Fruit fly (Drosophila melanogaster) whole organism, adult: ENCODE results near the gene eca.
A peak's percentile ranks its signal among the peaks of the same experiment; 100 is the strongest.

Source experiments
- CG11617 ChIP-seq: fragments of 200-800 bp; sonication (Bioruptor generic); optimal IDR thresholded peaks from 2 replicates; lab custom pipeline; 2017; ENCODE audit warnings: mild to moderate bottlenecking, missing biosample characterization, missing genetic modification reagents, missing genetic modification characterization
- CG12768 ChIP-seq: fragments of 200-800 bp; sonication (Bioruptor generic); optimal IDR thresholded peaks from 2 replicates; lab custom pipeline; 2017; ENCODE audit warnings: missing biosample characterization, missing genetic modification characterization, mild to moderate bottlenecking, moderate library complexity, missing genetic modification reagents
- CG14711 ChIP-seq: fragments of 200-800 bp; sonication (Bioruptor generic); optimal IDR thresholded peaks from 2 replicates; lab custom pipeline; 2018; ENCODE audit warnings: missing biosample characterization, mild to moderate bottlenecking, missing genetic modification characterization, moderate library complexity
- CG1620 ChIP-seq: fragments of 200-800 bp; sonication (Bioruptor generic); optimal IDR thresholded peaks from 2 replicates; lab custom pipeline; 2016; ENCODE audit warnings: missing biosample characterization, missing genetic modification characterization
- CG33017 ChIP-seq: fragments of 200-800 bp; sonication (Bioruptor generic); optimal IDR thresholded peaks from 2 replicates; lab custom pipeline; 2018; ENCODE audit warnings: missing biosample characterization, mild to moderate bottlenecking, missing genetic modification characterization, moderate library complexity
- CG5204 ChIP-seq: fragments of 200-800 bp; sonication (Bioruptor generic); optimal IDR thresholded peaks from 2 replicates; lab custom pipeline; 2016; ENCODE audit warnings: missing biosample characterization, missing genetic modification characterization
- CG7045 ChIP-seq: fragments of 200-800 bp; sonication (Bioruptor generic); optimal IDR thresholded peaks from 2 replicates; lab custom pipeline; 2017; ENCODE audit warnings: missing biosample characterization, mild to moderate bottlenecking, missing genetic modification characterization
- CG7101 ChIP-seq: fragments of 200-800 bp; sonication (Bioruptor generic); optimal IDR thresholded peaks from 2 replicates; lab custom pipeline; 2018; ENCODE audit warnings: missing biosample characterization, mild to moderate bottlenecking, missing genetic modification characterization, moderate library complexity
- Clk ChIP-seq: fragments of 200-800 bp; sonication (Bioruptor generic); optimal IDR thresholded peaks from 2 replicates; lab custom pipeline; 2017; ENCODE audit warnings: missing biosample characterization, missing genetic modification characterization
- Crg-1 ChIP-seq: fragments of 200-800 bp; sonication (Bioruptor generic); optimal IDR thresholded peaks from 2 replicates; lab custom pipeline; 2016; ENCODE audit warnings: missing biosample characterization, missing genetic modification characterization
- Hr96 ChIP-seq: fragments of 200-800 bp; sonication (Bioruptor generic); optimal IDR thresholded peaks from 2 replicates; lab custom pipeline; 2016; ENCODE audit warnings: missing biosample characterization, missing genetic modification characterization
- Mnt ChIP-seq: fragments of 200-800 bp; sonication (Bioruptor generic); optimal IDR thresholded peaks from 2 replicates; lab custom pipeline; 2016; ENCODE audit warnings: missing biosample characterization, mild to moderate bottlenecking, missing genetic modification characterization
- bab1 ChIP-seq: fragments of 200-800 bp; sonication (Bioruptor generic); optimal IDR thresholded peaks from 3 replicates; lab custom pipeline; 2019; ENCODE audit warnings: missing biosample characterization, mild to moderate bottlenecking, missing genetic modification characterization, moderate library complexity
- cic ChIP-seq: fragments of 200-800 bp; sonication (Bioruptor generic); optimal IDR thresholded peaks from 2 replicates; lab custom pipeline; 2017; ENCODE audit warnings: missing biosample characterization, mild to moderate bottlenecking, missing genetic modification characterization, moderate library complexity
- cnc ChIP-seq, 2 experiments: fragments of >200 bp; optimal IDR thresholded peaks; 2 replicates each; lab custom pipeline; 2017
- kay ChIP-seq: fragments of 200-800 bp; sonication (Bioruptor generic); peaks from one replicate; lab custom pipeline; 2016; ENCODE audit warnings: missing biosample characterization, missing genetic modification characterization, borderline replicate concordance
- ovo ChIP-seq: fragments of 200-800 bp; sonication (Bioruptor generic); optimal IDR thresholded peaks from 2 replicates; lab custom pipeline; 2016; ENCODE audit warnings: missing biosample characterization, missing genetic modification characterization
- pad ChIP-seq: fragments of 200-800 bp; sonication (Bioruptor generic); optimal IDR thresholded peaks from 3 replicates; lab custom pipeline; 2017; ENCODE audit warnings: missing biosample characterization, missing genetic modification characterization, mild to moderate bottlenecking, moderate library complexity, missing genetic modification reagents
- tj ChIP-seq: fragments of 200-800 bp; sonication (Bioruptor generic); optimal IDR thresholded peaks from 3 replicates; lab custom pipeline; 2017; ENCODE audit warnings: missing biosample characterization, mild to moderate bottlenecking, missing genetic modification characterization, moderate library complexity
- toe ChIP-seq: fragments of 200-800 bp; sonication (Bioruptor generic); optimal IDR thresholded peaks from 2 replicates; lab custom pipeline; 2016; ENCODE audit warnings: missing biosample characterization, missing genetic modification characterization

eca gene

DNA sequence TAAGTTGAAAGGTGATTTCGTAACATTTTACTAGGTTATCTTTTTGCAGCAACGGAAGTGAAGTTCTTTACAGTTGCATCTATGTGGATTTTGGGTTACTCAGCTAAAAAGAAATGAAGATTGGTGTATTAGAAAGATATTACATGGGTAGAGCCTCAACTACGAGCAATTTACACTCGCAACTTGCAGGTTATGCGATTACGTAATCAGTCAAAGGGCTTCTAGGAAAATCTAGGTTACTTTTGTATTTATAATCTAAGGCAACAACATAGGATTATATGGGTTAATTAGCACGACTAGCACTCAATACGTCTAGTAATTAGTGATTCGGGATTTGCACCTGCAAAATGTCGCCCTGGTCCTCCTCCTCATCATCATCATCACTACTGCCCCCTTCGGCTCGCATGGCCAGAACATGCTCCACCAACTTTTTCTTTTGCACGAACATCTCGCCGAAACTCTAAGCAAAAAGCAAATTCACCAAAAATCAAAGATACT lies 11.0 kb downstream of the eca start, which contains the start of gene Dhc1:
Dhc1 (minus strand) TSS at position 448 of the 498 bp plus-strand sequence.
- TF ChIP-seq ovo (GFP tag; lab: Kevin White, UChicago) = no peak
- TF ChIP-seq cic = no peak
- TF ChIP-seq CG33017 (tag; lab: Kevin White, UChicago) = no peak
- TF ChIP-seq CG7101 = no peak
- no peak for TF ChIP-seq kay
- no peak for TF ChIP-seq CG12768
- no peak for TF ChIP-seq pad (GFP tag; lab: Kevin White, UChicago)
- TF ChIP-seq CG1620 (GFP tag; lab: Kevin White, UChicago) = no peak
- no peak for TF ChIP-seq Clk (GFP tag; lab: Kevin White, UChicago)
- TF ChIP-seq CG5204 (GFP tag; lab: Kevin White, UChicago) = no peak
- TF ChIP-seq toe (GFP tag; lab: Kevin White, UChicago) = no peak
- no peak for TF ChIP-seq cnc (optimal IDR thresholded peaks at IDR 0.05; lab: Kevin White, UChicago)
- TF ChIP-seq bab1 (GFP tag; lab: Kevin White, UChicago) = no peak
- no peak for TF ChIP-seq CG11617 (GFP tag; lab: Kevin White, UChicago)
- no peak for TF ChIP-seq Mnt (GFP tag; lab: Kevin White, UChicago)
- no peak for TF ChIP-seq Crg-1 (GFP tag; lab: Kevin White, UChicago)
- TF ChIP-seq tj (GFP tag; lab: Kevin White, UChicago) = no peak
- no peak for TF ChIP-seq CG14711 (tag; lab: Kevin White, UChicago)
- TF ChIP-seq CG7045 (GFP tag; lab: Kevin White, UChicago) = no peak

DNA sequence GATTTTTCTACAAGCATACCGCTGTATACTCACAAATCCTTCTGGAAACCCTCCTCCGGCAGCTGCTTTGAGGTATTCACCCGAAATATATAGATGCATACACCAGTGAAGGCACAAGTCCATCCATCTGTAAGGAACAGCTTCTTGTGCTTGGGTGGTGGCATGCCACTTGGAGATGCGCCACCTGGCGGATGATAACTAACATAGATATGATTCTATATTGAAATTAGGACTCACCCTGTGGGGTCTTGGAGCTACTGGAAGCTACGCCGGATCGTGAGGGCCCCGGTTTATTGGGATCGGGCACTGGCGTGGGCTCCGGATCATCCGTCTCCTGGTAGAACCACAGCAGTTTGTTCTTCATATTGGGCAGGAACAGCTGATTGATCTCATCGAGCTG lies 12.1 kb downstream of the eca start:
- TF ChIP-seq CG1620 (GFP tag; lab: Kevin White, UChicago) = no peak
- TF ChIP-seq CG7045 (GFP tag; lab: Kevin White, UChicago) = no peak

DNA sequence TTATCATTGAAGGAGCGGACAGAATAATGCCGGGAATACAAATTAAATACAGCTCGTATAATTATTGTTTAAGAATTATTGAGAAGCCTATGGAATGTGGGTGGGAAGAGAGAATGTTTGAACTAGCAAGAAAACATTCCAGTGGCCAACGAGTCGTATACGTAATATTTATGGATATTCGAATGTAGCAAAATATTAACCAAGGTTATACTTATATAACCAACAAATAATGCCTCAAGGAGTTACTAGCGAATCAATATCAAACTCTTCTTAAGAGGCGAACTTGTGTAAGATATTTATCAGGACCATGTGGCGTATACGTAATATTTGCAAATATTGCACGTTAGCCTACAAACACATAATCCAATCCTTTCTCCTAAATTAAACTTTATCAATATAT lies 19.9 kb downstream of the eca start:
- TF ChIP-seq CG5204 (GFP tag; lab: Kevin White, UChicago) (no peak), CG11617 (GFP tag; lab: Kevin White, UChicago) (no peak), toe (GFP tag; lab: Kevin White, UChicago) (no peak), Hr96 (no peak), CG33017 (tag; lab: Kevin White, UChicago) (no peak), CG12768 (no peak), cnc (optimal IDR thresholded peaks at IDR 0.05; lab: Kevin White, UChicago) (no peak), CG7045 (GFP tag; lab: Kevin White, UChicago) (no peak), kay (no peak), bab1 (GFP tag; lab: Kevin White, UChicago) (no peak), cic (no peak), Crg-1 (GFP tag; lab: Kevin White, UChicago) (no peak), CG14711 (tag; lab: Kevin White, UChicago) (no peak), Mnt (GFP tag; lab: Kevin White, UChicago) (no peak)

DNA sequence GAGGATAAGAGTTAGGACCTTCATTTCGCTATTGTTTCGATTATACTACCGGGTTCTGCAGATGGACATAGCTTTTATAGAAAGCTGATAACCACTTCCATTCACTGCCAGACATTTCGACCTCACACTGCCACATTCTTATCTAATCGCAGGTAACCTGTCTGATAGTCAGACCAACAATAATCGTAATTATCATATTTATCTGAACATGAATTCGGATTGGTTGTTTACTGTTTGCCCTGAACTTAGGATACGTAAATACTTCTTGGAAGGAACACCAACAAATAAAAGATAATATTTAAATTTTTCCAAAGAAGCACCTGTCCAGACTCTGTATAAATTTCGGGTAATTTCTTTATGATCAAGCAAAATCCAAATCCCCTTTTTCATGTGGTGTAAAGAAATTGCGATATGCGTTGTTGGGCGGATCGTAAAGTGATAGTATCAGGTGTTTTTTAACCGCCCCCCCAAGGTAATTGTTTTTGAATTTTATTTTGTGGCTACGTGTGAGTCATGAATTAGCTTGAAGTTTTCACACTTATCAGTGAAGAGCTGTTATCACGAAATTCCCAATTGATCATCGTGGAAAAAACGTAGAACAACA lies 39.1 kb downstream of the eca start, which contains the start of gene Fst:
Fst (minus strand) TSS at position 51 of the 604 bp plus-strand sequence.
- TF ChIP-seq bab1 (GFP tag; lab: Kevin White, UChicago) (no peak), CG33017 (tag; lab: Kevin White, UChicago) (no peak), CG11617 (GFP tag; lab: Kevin White, UChicago) (no peak), cnc (optimal IDR thresholded peaks at IDR 0.05; lab: Kevin White, UChicago) (no peak), CG5204 (GFP tag; lab: Kevin White, UChicago) (no peak), cic (peak; percentile 4), kay (peak; percentile 85), Mnt (GFP tag; lab: Kevin White, UChicago) (no peak), Clk (GFP tag; lab: Kevin White, UChicago) (no peak)

DNA sequence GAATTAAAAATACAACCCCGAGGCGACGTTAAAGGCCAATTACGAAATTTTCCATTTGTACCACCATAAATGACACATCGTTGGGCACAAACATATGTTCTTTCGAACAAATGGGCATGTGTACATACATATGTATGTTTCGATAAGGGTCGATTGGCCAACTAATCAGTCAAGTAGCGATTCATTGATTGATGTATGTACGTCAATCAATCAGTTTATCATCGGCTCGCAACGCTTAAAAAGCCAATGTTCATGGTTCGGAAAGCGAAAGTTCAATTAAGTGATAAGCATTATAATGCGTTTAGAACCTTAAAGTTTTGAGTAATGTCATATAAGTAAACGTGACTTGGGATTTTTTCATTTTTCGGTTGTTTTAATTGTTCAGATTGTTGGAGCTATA lies 40.7 kb downstream of the eca start:
- TF ChIP-seq CG33017 (tag; lab: Kevin White, UChicago) (no peak), ovo (GFP tag; lab: Kevin White, UChicago) (no peak), CG12768 (no peak), pad (GFP tag; lab: Kevin White, UChicago) (no peak), bab1 (GFP tag; lab: Kevin White, UChicago) (no peak), CG7101 (no peak), Mnt (GFP tag; lab: Kevin White, UChicago) (no peak), cnc (optimal IDR thresholded peaks at IDR 0.05; lab: Kevin White, UChicago) (no peak), cic (no peak), toe (GFP tag; lab: Kevin White, UChicago) (no peak)

DNA sequence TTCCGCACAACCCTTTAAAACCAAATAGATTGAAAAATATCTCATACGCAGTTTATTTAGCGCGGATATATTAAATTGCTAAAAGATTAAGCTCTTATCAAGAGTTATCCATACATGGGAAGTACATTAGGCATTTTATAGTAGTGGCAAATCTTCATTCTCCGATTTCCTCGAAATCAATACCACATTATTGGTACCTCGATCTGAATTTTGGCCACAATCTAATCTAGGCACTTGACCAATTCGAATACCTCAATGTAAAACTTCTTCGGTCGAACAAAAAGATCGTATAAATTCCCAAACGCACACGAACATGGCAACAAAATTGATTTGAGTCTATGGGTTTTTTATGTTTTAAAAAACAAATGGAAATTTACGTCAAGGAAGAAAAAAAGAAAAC lies 41.3 kb downstream of the eca start:
- no peak for TF ChIP-seq Mnt (GFP tag; lab: Kevin White, UChicago)
- TF ChIP-seq CG12768 = no peak
- TF ChIP-seq cnc (optimal IDR thresholded peaks at IDR 0.05; lab: Kevin White, UChicago) = no peak
- no peak for TF ChIP-seq CG11617 (GFP tag; lab: Kevin White, UChicago)
- no peak for TF ChIP-seq Crg-1 (GFP tag; lab: Kevin White, UChicago)
- TF ChIP-seq CG33017 (tag; lab: Kevin White, UChicago) = no peak
- TF ChIP-seq Hr96 = no peak
- TF ChIP-seq CG7101 = no peak
- no peak for TF ChIP-seq cic
- no peak for TF ChIP-seq CG7045 (GFP tag; lab: Kevin White, UChicago)
- TF ChIP-seq toe (GFP tag; lab: Kevin White, UChicago) = no peak
- no peak for TF ChIP-seq kay
- no peak for TF ChIP-seq ovo (GFP tag; lab: Kevin White, UChicago)
- no peak for TF ChIP-seq Clk (GFP tag; lab: Kevin White, UChicago)
- no peak for TF ChIP-seq CG1620 (GFP tag; lab: Kevin White, UChicago)
- TF ChIP-seq tj (GFP tag; lab: Kevin White, UChicago) = no peak
- no peak for TF ChIP-seq CG14711 (tag; lab: Kevin White, UChicago)
- TF ChIP-seq CG5204 (GFP tag; lab: Kevin White, UChicago) = no peak
